Worm (Caenorhabditis elegans): ENCODE measurements around the gene F54H12.4.

Gene F54H12.4

ce11 chrIII:7972061-7972460, 9.5 kb upstream of the F54H12.4 start, which contains the start of gene F54H12.5 (continued):
- no peak for TF ChIP-seq attf-5 (GFP tag; optimal IDR thresholded peaks at IDR 0.05)
- no peak for TF ChIP-seq cebp-2 (GFP tag; IDR thresholded peaks at IDR 0.05)
- no peak for TF ChIP-seq somi-1 (GFP tag; optimal IDR thresholded peaks at IDR 0.05)
- TF ChIP-seq tbx-9 (tag; optimal IDR thresholded peaks at IDR 0.05; ENCODE audit: borderline replicate concordance), result no peak
- TF ChIP-seq lsy-27 (tag; optimal IDR thresholded peaks at IDR 0.05; ENCODE audit: borderline replicate concordance, insufficient read depth), result no peak
- no peak for TF ChIP-seq ama-1 (optimal IDR thresholded peaks at IDR 0.05)
- peak in 1 of 2 experiments; percentile 15 for TF ChIP-seq ama-1 (GFP tag; optimal IDR thresholded peaks at IDR 0.05)
- peak; percentile 31 for TF ChIP-seq hrde-1 (tag; optimal IDR thresholded peaks at IDR 0.05; ENCODE audit: borderline replicate concordance)
- TF ChIP-seq hlh-12 (tag; optimal IDR thresholded peaks at IDR 0.05), result no peak
- TF ChIP-seq K12H6.12 (tag; optimal IDR thresholded peaks at IDR 0.05), result no peak
- TF ChIP-seq nhr-80 (tag; optimal IDR thresholded peaks at IDR 0.05), result no peak
- TF ChIP-seq aptf-2 (GFP tag; conservative IDR thresholded peaks at IDR 0.05), result no peak
- no peak for TF ChIP-seq Y67H2A.10 (GFP tag; conservative IDR thresholded peaks at IDR 0.05)
- peak; percentile 39; the same call in 1 of the 2 replicates for TF ChIP-seq madf-6 (GFP tag; IDR thresholded peaks at IDR 0.05)
- TF ChIP-seq F37B4.10 (GFP tag; IDR thresholded peaks at IDR 0.05), result no peak
- no peak for TF ChIP-seq mcd-1 (GFP tag; IDR thresholded peaks at IDR 0.05)
- no peak for TF ChIP-seq F39B2.1 (GFP tag; IDR thresholded peaks at IDR 0.05)
- TF ChIP-seq ccch-3 (GFP tag; optimal IDR thresholded peaks at IDR 0.05), result no peak
- TF ChIP-seq hmg-1.2 (GFP tag; IDR thresholded peaks at IDR 0.05), result no peak
- no peak for TF ChIP-seq ets-4 (GFP tag; optimal IDR thresholded peaks at IDR 0.05)
- peak; percentile 10 for TF ChIP-seq F49E8.2 (tag; optimal IDR thresholded peaks at IDR 0.05; ENCODE audit: insufficient read depth)
- TF ChIP-seq unc-62 (GFP tag; optimal IDR thresholded peaks at IDR 0.05), result no peak
- TF ChIP-seq attf-6 (GFP tag; IDR thresholded peaks at IDR 0.05), result no peak
- no peak for TF ChIP-seq bed-1 (GFP tag; IDR thresholded peaks at IDR 0.05)
- no peak for TF ChIP-seq F10E7.11 (tag; optimal IDR thresholded peaks at IDR 0.05)
- no peak for TF ChIP-seq Y53F4B.3 (GFP tag; IDR thresholded peaks at IDR 0.05)
- TF ChIP-seq snpc-1.1 (tag; optimal IDR thresholded peaks at IDR 0.05; ENCODE audit: insufficient read depth), result no peak
- no peak for TF ChIP-seq rpc-1 (optimal IDR thresholded peaks at IDR 0.05)
- no peak for TF ChIP-seq rpc-1 (tag; optimal IDR thresholded peaks at IDR 0.05)
- TF ChIP-seq mel-28 (tag; optimal IDR thresholded peaks at IDR 0.05; ENCODE audit: borderline replicate concordance), result no peak
- TF ChIP-seq snpc-3.4 (tag; optimal IDR thresholded peaks at IDR 0.05), result peak; percentile 21
- TF ChIP-seq nfya-1 (tag; optimal IDR thresholded peaks at IDR 0.05; ENCODE audit: borderline replicate concordance, insufficient read depth), result no peak
- no peak for TF ChIP-seq die-1 (tag; optimal IDR thresholded peaks at IDR 0.05)
- no peak for TF ChIP-seq lin-35 (GFP tag; optimal IDR thresholded peaks at IDR 0.05)
- no peak for TF ChIP-seq F57A8.1 (GFP tag; optimal IDR thresholded peaks at IDR 0.05)
- TF ChIP-seq tlf-1 (GFP tag; optimal IDR thresholded peaks at IDR 0.05), result no peak
- no peak for TF ChIP-seq sptf-2 (GFP tag; optimal IDR thresholded peaks at IDR 0.05)
- no peak for TF ChIP-seq ztf-6 (GFP tag; IDR thresholded peaks at IDR 0.05)
- no peak for TF ChIP-seq madf-10 (tag; optimal IDR thresholded peaks at IDR 0.05)
- no peak for TF ChIP-seq nhr-27 (tag; optimal IDR thresholded peaks at IDR 0.05)
- TF ChIP-seq madf-3 (GFP tag; IDR thresholded peaks at IDR 0.05), result 0 out of 2 replicates have a peak, but pooled peaks have one; percentile 45
- no peak for TF ChIP-seq akir-1 (GFP tag; optimal IDR thresholded peaks at IDR 0.05)
- no peak for TF ChIP-seq him-1 (tag; optimal IDR thresholded peaks at IDR 0.05)
- TF ChIP-seq attf-3 (GFP tag; conservative IDR thresholded peaks at IDR 0.05), result no peak
- TF ChIP-seq fkh-3 (tag; optimal IDR thresholded peaks at IDR 0.05), result no peak
- no peak for TF ChIP-seq repo-1 (tag; optimal IDR thresholded peaks at IDR 0.05)
- 0 out of 2 replicates have a peak, but pooled peaks have one; percentile 48 for TF ChIP-seq Y56A3A.18 (GFP tag; IDR thresholded peaks at IDR 0.05)
- no peak for TF ChIP-seq ztf-26 (tag; optimal IDR thresholded peaks at IDR 0.05)
- no peak for TF ChIP-seq D2030.7 (GFP tag; IDR thresholded peaks at IDR 0.05)
